Fruit fly (Drosophila melanogaster) whole organism, embryonic: Measurements from ENCODE around the gene CG6830.

ENCODE experiments used
- Bdp1 ChIP-seq: fragments of 200-800 bp; sonication (Bioruptor generic); optimal IDR thresholded peaks from 3 replicates; lab custom pipeline; 2016; ENCODE audit warnings: missing biosample characterization, missing genetic modification characterization
- CG10274 ChIP-seq: fragments of 200-800 bp; sonication (Bioruptor generic); optimal IDR thresholded peaks from 3 replicates; lab custom pipeline; 2017; ENCODE audit warnings: missing biosample characterization, mild to moderate bottlenecking, missing genetic modification characterization
- CG10979 ChIP-seq: fragments of 200-800 bp; sonication (Bioruptor generic); optimal IDR thresholded peaks from 2 replicates; lab custom pipeline; 2018; ENCODE audit warnings: missing biosample characterization, mild to moderate bottlenecking, missing genetic modification characterization, moderate library complexity
- CG11093 ChIP-seq: fragments of 200-800 bp; sonication (Bioruptor generic); IDR thresholded peaks from 3 replicates; pipeline ENCODE4 v1.3.6; 2022; ENCODE audit warnings: missing biosample characterization, missing genetic modification characterization
- CG12104 ChIP-seq: fragments of 200-800 bp; sonication (Bioruptor generic); optimal IDR thresholded peaks from 3 replicates; lab custom pipeline; 2016; ENCODE audit warnings: missing biosample characterization, missing genetic modification characterization
- CG14667 ChIP-seq: fragments of 200-800 bp; sonication (Bioruptor generic); IDR thresholded peaks from 2 replicates; pipeline ENCODE4 v1.3.6; 2022; ENCODE audit warnings: missing biosample characterization, missing genetic modification characterization
- CG1647 ChIP-seq: fragments of 200-800 bp; sonication (Bioruptor generic); optimal IDR thresholded peaks from 3 replicates; lab custom pipeline; 2016; ENCODE audit warnings: missing biosample characterization, missing genetic modification characterization
- CG17802 ChIP-seq: fragments of 200-800 bp; sonication (Bioruptor generic); optimal IDR thresholded peaks from 2 replicates; lab custom pipeline; 2018; ENCODE audit warnings: missing biosample characterization, mild to moderate bottlenecking, missing genetic modification characterization, moderate library complexity
- CG2202 ChIP-seq: fragments of 200-800 bp; sonication (Bioruptor generic); optimal IDR thresholded peaks from 2 replicates; lab custom pipeline; 2018; ENCODE audit warnings: missing biosample characterization, mild to moderate bottlenecking, missing genetic modification characterization
- CG32532 ChIP-seq: fragments of 200-800 bp; sonication (Bioruptor generic); IDR thresholded peaks from 2 replicates; pipeline ENCODE4 v1.3.6; 2022; ENCODE audit warnings: missing biosample characterization, missing genetic modification characterization
- CG4707 ChIP-seq: fragments of 200-800 bp; sonication (Bioruptor generic); optimal IDR thresholded peaks from 2 replicates; lab custom pipeline; 2018; ENCODE audit warnings: missing biosample characterization, mild to moderate bottlenecking, missing genetic modification characterization, moderate library complexity
- CG6689 ChIP-seq: fragments of 200-800 bp; sonication (Bioruptor generic); IDR thresholded peaks from 2 replicates; pipeline ENCODE4 v1.3.6; 2022; ENCODE audit warnings: missing biosample characterization, missing genetic modification characterization
- CG7745 ChIP-seq: fragments of 200-800 bp; sonication (Bioruptor generic); optimal IDR thresholded peaks from 2 replicates; lab custom pipeline; 2018; ENCODE audit warnings: missing biosample characterization, mild to moderate bottlenecking, missing genetic modification characterization, moderate library complexity
- CG7963 ChIP-seq: fragments of 200-800 bp; sonication (Bioruptor generic); IDR thresholded peaks from 3 replicates; pipeline ENCODE4 v1.3.6; 2022; ENCODE audit warnings: missing biosample characterization, missing genetic modification characterization; ENCODE audit not compliant: partially characterized antibody
- Dek ChIP-seq: fragments of 200-800 bp; sonication (Bioruptor generic); optimal IDR thresholded peaks from 3 replicates; lab custom pipeline; 2019; ENCODE audit warnings: missing biosample characterization, mild to moderate bottlenecking, missing genetic modification characterization, moderate library complexity
- Dfd ChIP-seq, 2 experiments: fragments of >200 bp; optimal IDR thresholded peaks; 2 replicates each; lab custom pipeline; 2017; ENCODE audit warnings: missing biosample characterization in 2 of 2, missing genetic modification characterization in 2 of 2
- Doc3 ChIP-seq: fragments of 200-800 bp; sonication (Bioruptor generic); IDR thresholded peaks from 3 replicates; pipeline ENCODE4 v1.3.6; 2022; ENCODE audit warnings: missing biosample characterization, missing genetic modification characterization; ENCODE audit not compliant: partially characterized antibody
- Jarid2 ChIP-seq: fragments of 200-800 bp; sonication (Bioruptor generic); optimal IDR thresholded peaks from 3 replicates; lab custom pipeline; 2017; ENCODE audit warnings: mild to moderate bottlenecking, missing biosample characterization, missing genetic modification reagents, missing genetic modification characterization
- Meics ChIP-seq: fragments of 200-800 bp; sonication (Bioruptor generic); optimal IDR thresholded peaks from 2 replicates; lab custom pipeline; 2017; ENCODE audit warnings: missing biosample characterization, mild to moderate bottlenecking, missing genetic modification characterization
- NK7.1 ChIP-seq: fragments of 200-800 bp; sonication (Bioruptor generic); optimal IDR thresholded peaks from 3 replicates; lab custom pipeline; 2016; ENCODE audit warnings: missing biosample characterization, missing genetic modification characterization
- Neu2 ChIP-seq: fragments of 200-800 bp; sonication (Bioruptor generic); optimal IDR thresholded peaks from 3 replicates; lab custom pipeline; 2016; ENCODE audit warnings: missing biosample characterization, missing genetic modification characterization, borderline replicate concordance
- Opbp ChIP-seq: fragments of 200-800 bp; sonication (Bioruptor generic); IDR thresholded peaks from 3 replicates; pipeline ENCODE4 v1.3.6; 2022; ENCODE audit warnings: missing biosample characterization, missing genetic modification characterization; ENCODE audit not compliant: partially characterized antibody
- Sox102F ChIP-seq: fragments of 200-800 bp; sonication (Bioruptor generic); optimal IDR thresholded peaks from 2 replicates; lab custom pipeline; 2018; ENCODE audit warnings: missing biosample characterization, mild to moderate bottlenecking, missing genetic modification characterization, moderate library complexity
- Stat92E ChIP-seq, 3 experiments: fragments of >200 bp in 2 of 3; fragments of 200-800 bp in 1 of 3; sonication (Bioruptor generic) in 1 of 3; optimal IDR thresholded peaks; 2 replicates each; lab custom pipeline; 2017 to 2019; ENCODE audit warnings: missing biosample characterization in 3 of 3, missing genetic modification characterization in 3 of 3, mild to moderate bottlenecking in 1 of 3, moderate library complexity in 1 of 3
- cad ChIP-seq: fragments of >200 bp; optimal IDR thresholded peaks from 2 replicates; lab custom pipeline; 2017; ENCODE audit warnings: missing biosample characterization, missing genetic modification characterization
- corto ChIP-seq: fragments of 200-800 bp; sonication (Bioruptor generic); optimal IDR thresholded peaks from 2 replicates; lab custom pipeline; 2016; ENCODE audit warnings: missing biosample characterization, mild to moderate bottlenecking, missing genetic modification characterization, moderate library complexity
- crc ChIP-seq: fragments of 200-800 bp; sonication (Bioruptor generic); optimal IDR thresholded peaks from 2 replicates; lab custom pipeline; 2016; ENCODE audit warnings: missing biosample characterization, missing genetic modification characterization
- ems ChIP-seq: fragments of 200-800 bp; sonication (Bioruptor generic); optimal IDR thresholded peaks from 3 replicates; lab custom pipeline; 2016; ENCODE audit warnings: missing biosample characterization, missing genetic modification characterization
- fd102C ChIP-seq: fragments of 200-800 bp; sonication (Bioruptor generic); optimal IDR thresholded peaks from 2 replicates; lab custom pipeline; 2018; ENCODE audit warnings: missing biosample characterization, mild to moderate bottlenecking, missing genetic modification characterization, moderate library complexity
- fd96Cb ChIP-seq: fragments of 200-800 bp; sonication (Bioruptor generic); optimal IDR thresholded peaks from 2 replicates; lab custom pipeline; 2018; ENCODE audit warnings: missing biosample characterization, mild to moderate bottlenecking, missing genetic modification characterization, moderate library complexity
- hb ChIP-seq: fragments of 200-800 bp; sonication (Bioruptor generic); IDR thresholded peaks from 3 replicates; pipeline ENCODE4 v1.3.6; 2022; ENCODE audit warnings: missing biosample characterization, missing genetic modification characterization; ENCODE audit not compliant: partially characterized antibody
- her ChIP-seq: fragments of 200-800 bp; sonication (Bioruptor generic); optimal IDR thresholded peaks from 2 replicates; lab custom pipeline; 2016; ENCODE audit warnings: missing biosample characterization, missing genetic modification characterization
- ind ChIP-seq: fragments of 200-800 bp; sonication (Bioruptor generic); optimal IDR thresholded peaks from 3 replicates; lab custom pipeline; 2016; ENCODE audit warnings: missing biosample characterization, missing genetic modification characterization
- jumu ChIP-seq: fragments of 200-800 bp; sonication (Bioruptor generic); optimal IDR thresholded peaks from 3 replicates; lab custom pipeline; 2016; ENCODE audit warnings: missing biosample characterization, missing genetic modification characterization
- ken ChIP-seq: fragments of 200-800 bp; sonication (Bioruptor generic); IDR thresholded peaks from 3 replicates; pipeline ENCODE4 v1.3.6; 2022; ENCODE audit warnings: missing biosample characterization, missing genetic modification characterization
- maf-S ChIP-seq: fragments of 200-800 bp; sonication (Bioruptor generic); optimal IDR thresholded peaks from 2 replicates; lab custom pipeline; 2016; ENCODE audit warnings: missing biosample characterization, missing genetic modification characterization
- mam ChIP-seq: fragments of 200-800 bp; sonication (Bioruptor generic); optimal IDR thresholded peaks from 3 replicates; lab custom pipeline; 2016; ENCODE audit warnings: missing biosample characterization, missing genetic modification characterization
- nau ChIP-seq: fragments of 200-800 bp; sonication (Bioruptor generic); optimal IDR thresholded peaks from 3 replicates; lab custom pipeline; 2017; ENCODE audit warnings: missing biosample characterization, mild to moderate bottlenecking, missing genetic modification characterization, missing genetic modification reagents
- odd ChIP-seq: fragments of 200-800 bp; sonication (Bioruptor generic); optimal IDR thresholded peaks from 2 replicates; lab custom pipeline; 2017; ENCODE audit warnings: missing biosample characterization, mild to moderate bottlenecking, missing genetic modification characterization
- onecut ChIP-seq: fragments of 200-800 bp; sonication (Bioruptor generic); IDR thresholded peaks from 2 replicates; pipeline ENCODE4 v1.3.6; 2022; ENCODE audit warnings: missing biosample characterization, missing genetic modification characterization
- pnt ChIP-seq: fragments of 200-800 bp; sonication (Bioruptor generic); optimal IDR thresholded peaks from 3 replicates; lab custom pipeline; 2016; ENCODE audit warnings: missing biosample characterization, missing genetic modification characterization
- prd ChIP-seq, 3 experiments: fragments of >200 bp in 2 of 3; fragments of 200-800 bp in 1 of 3; sonication (Bioruptor generic) in 1 of 3; optimal IDR thresholded peaks in 2 of 3; IDR thresholded peaks in 1 of 3; 2 replicates in 2 of 3; 3 replicates in 1 of 3; pipeline versions ENCODE4 v1.3.6 to Lab custom; 2017 to 2022; ENCODE audit warnings: missing biosample characterization in 1 of 3, missing genetic modification characterization in 1 of 3
- run ChIP-seq: fragments of 200-800 bp; sonication (Bioruptor generic); optimal IDR thresholded peaks from 3 replicates; lab custom pipeline; 2018; ENCODE audit warnings: missing biosample characterization, mild to moderate bottlenecking, missing genetic modification characterization
- schlank ChIP-seq: fragments of 200-800 bp; sonication (Bioruptor generic); optimal IDR thresholded peaks from 2 replicates; lab custom pipeline; 2018; ENCODE audit warnings: missing biosample characterization, mild to moderate bottlenecking, missing genetic modification characterization
- sob ChIP-seq: fragments of 200-800 bp; sonication (Bioruptor generic); IDR thresholded peaks from 2 replicates; pipeline ENCODE4 v1.3.6; 2022; ENCODE audit warnings: missing biosample characterization, missing genetic modification characterization
- stwl ChIP-seq: fragments of 200-800 bp; sonication (Bioruptor generic); optimal IDR thresholded peaks from 3 replicates; lab custom pipeline; 2018; ENCODE audit warnings: missing biosample characterization, mild to moderate bottlenecking, missing genetic modification characterization, moderate library complexity
- ttk ChIP-seq: fragments of 200-800 bp; sonication (Bioruptor generic); IDR thresholded peaks from 2 replicates; pipeline ENCODE4 v2.1.2; 2022; ENCODE audit warnings: missing biosample characterization, missing genetic modification characterization
- vfl ChIP-seq: fragments of 200-800 bp; sonication (Bioruptor generic); optimal IDR thresholded peaks from 2 replicates; lab custom pipeline; 2016; ENCODE audit warnings: missing biosample characterization, missing genetic modification characterization
- wdn ChIP-seq: fragments of 200-800 bp; sonication (Bioruptor generic); IDR thresholded peaks from 2 replicates; pipeline ENCODE4 v1.3.6; 2022; ENCODE audit warnings: missing biosample characterization, missing genetic modification characterization
- z ChIP-seq: fragments of 200-800 bp; sonication (Bioruptor generic); IDR thresholded peaks from 3 replicates; pipeline ENCODE4 v1.3.6; 2022; ENCODE audit warnings: missing biosample characterization, missing genetic modification characterization

The CG6830 gene

DNA sequence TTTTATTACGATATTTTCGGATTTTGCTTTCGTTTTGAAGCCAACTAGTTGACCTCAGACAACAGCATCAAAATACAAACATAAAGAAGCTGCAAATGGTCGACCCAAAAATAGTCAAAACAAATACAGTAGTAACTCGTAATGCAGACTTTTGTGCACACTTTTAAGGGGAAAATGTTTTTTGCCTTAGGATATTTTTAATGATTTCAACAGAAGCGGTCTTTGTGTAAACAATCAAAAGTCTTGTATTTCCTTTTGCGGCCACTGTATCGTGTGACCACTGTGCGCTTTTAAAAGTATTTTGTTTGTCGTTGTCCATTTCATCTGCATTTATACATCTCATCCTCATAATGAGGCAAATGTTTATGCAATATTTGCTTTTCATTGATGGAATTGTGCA is 34.7 kb downstream of the CG6830 start (continued):
- TF ChIP-seq Sox102F (GFP tag; lab: Kevin White, UChicago) (peak; percentile 97), CG32532 (GFP tag; lab: Robert Waterston, UW) (peak; percentile 99), z (GFP tag; lab: Robert Waterston, UW) (peak; percentile 53; the same call in 1 of the 3 replicates), prd (optimal IDR thresholded peaks at IDR 0.05; lab: Kevin White, UChicago) (no peak), prd (GFP tag; IDR thresholded peaks at IDR 0.05; lab: Robert Waterston, UW) (peak; percentile 98), corto (GFP tag; lab: Kevin White, UChicago) (no peak), crc (peak; percentile 97), Dfd (GFP tag; optimal IDR thresholded peaks at IDR 0.05; lab: Kevin White, UChicago) (no peak), hb (GFP tag; lab: Robert Waterston, UW) (no peak), stwl (tag; lab: Kevin White, UChicago) (no peak), Dek (tag; lab: Kevin White, UChicago) (peak; percentile 97), onecut (GFP tag; lab: Robert Waterston, UW) (peak; percentile 92), Jarid2 (GFP tag; lab: Kevin White, UChicago) (peak; percentile 69), odd (peak; percentile 92), CG10274 (peak; percentile 85), cad (GFP tag; lab: Kevin White, UChicago) (no peak), CG2202 (tag; lab: Kevin White, UChicago) (peak; percentile 41), CG12104 (GFP tag; lab: Kevin White, UChicago) (peak; percentile 95), pnt (GFP tag; lab: Kevin White, UChicago) (peak; percentile 96), run (tag; lab: Kevin White, UChicago) (peak; percentile 86), CG17802 (tag; lab: Kevin White, UChicago) (peak; percentile 67), nau (GFP tag; lab: Kevin White, UChicago) (peak; percentile 88), Meics (GFP tag; lab: Kevin White, UChicago) (peak; percentile 97), sob (GFP tag; lab: Robert Waterston, UW) (peak; percentile 98), CG4707 (GFP tag; lab: Kevin White, UChicago) (peak; percentile 82), Bdp1 (peak; percentile 82), wdn (peak; percentile 98), fd102C (GFP tag; lab: Kevin White, UChicago) (peak; percentile 54), mam (GFP tag; lab: Kevin White, UChicago) (peak; percentile 99), ttk (peak; percentile 96), Opbp (GFP tag; lab: Robert Waterston, UW) (no peak), maf-S (GFP tag; lab: Kevin White, UChicago) (peak; percentile 97), CG7963 (no peak), her (GFP tag; lab: Kevin White, UChicago) (peak; percentile 96), ems (GFP tag; lab: Kevin White, UChicago) (peak; percentile 96), CG10979 (peak; percentile 78), CG7745 (tag; lab: Kevin White, UChicago) (no peak), Neu2 (GFP tag; lab: Kevin White, UChicago) (peak; percentile 77), CG6689 (peak; percentile 95), CG14667 (GFP tag; lab: Robert Waterston, UW) (peak; percentile 96), CG1647 (GFP tag; lab: Kevin White, UChicago) (peak; percentile 96), CG11093 (peak; percentile 95), ken (GFP tag; lab: Robert Waterston, UW) (peak; percentile 96), NK7.1 (GFP tag; lab: Kevin White, UChicago) (peak; percentile 93), Doc3 (GFP tag; lab: Robert Waterston, UW) (no peak), Stat92E (GFP tag; optimal IDR thresholded peaks at IDR 0.05; lab: Kevin White, UChicago) (no peak), jumu (GFP tag; lab: Kevin White, UChicago) (peak; percentile 96), fd96Cb (peak; percentile 92), vfl (GFP tag; lab: Kevin White, UChicago) (peak; percentile 97), schlank (tag; lab: Kevin White, UChicago) (peak; percentile 98), ind (GFP tag; lab: Kevin White, UChicago) (peak; percentile 98)
